Worm (Caenorhabditis elegans) whole organism, young adult: ENCODE data around the gene btb-8.

Experiments
- C17E4.6 ChIP-seq: fragments of 200-800 bp; sonication (Bioruptor generic); IDR thresholded peaks from 2 replicates; pipeline ENCODE4 v1.3.6; 2022; ENCODE audit warnings: missing genetic modification reagents, missing genetic modification characterization, missing compliant biosample characterization
- F49E8.2 ChIP-seq: sonication (generic microtip); optimal IDR thresholded peaks from 3 replicates; lab custom pipeline; 2017; ENCODE audit warnings: missing genetic modification characterization, mild to moderate bottlenecking, missing compliant biosample characterization, antibody characterized with exemption, moderate library complexity; ENCODE audit not compliant: insufficient read depth
- F57A8.1 ChIP-seq: fragments of 200-800 bp; sonication (Bioruptor generic); optimal IDR thresholded peaks from 2 replicates; lab custom pipeline; 2018; ENCODE audit warnings: mild to moderate bottlenecking, missing genetic modification characterization, moderate library complexity, missing compliant biosample characterization
- F57C9.4 ChIP-seq: sonication (generic microtip); optimal IDR thresholded peaks from 2 replicates; lab custom pipeline; 2017; ENCODE audit warnings: mild to moderate bottlenecking, missing genetic modification characterization, missing compliant biosample characterization
- Y53F4B.3 ChIP-seq: fragments of 200-800 bp; sonication (Bioruptor generic); IDR thresholded peaks from 2 replicates; pipeline ENCODE4 v1.3.6; 2022; ENCODE audit warnings: missing genetic modification reagents, missing genetic modification characterization, missing compliant biosample characterization
- aptf-2 ChIP-seq: fragments of 200-800 bp; sonication (Bioruptor generic); conservative IDR thresholded peaks from 2 replicates; pipeline ENCODE4 v1.3.6; 2022; ENCODE audit warnings: missing genetic modification reagents, missing genetic modification characterization, missing compliant biosample characterization
- aptf-3 ChIP-seq: fragments of 200-800 bp; sonication (Bioruptor generic); IDR thresholded peaks from 2 replicates; pipeline ENCODE4 v1.3.6; 2022; ENCODE audit warnings: missing genetic modification characterization, missing compliant biosample characterization
- attf-5 ChIP-seq: fragments of 200-800 bp; sonication (Bioruptor generic); optimal IDR thresholded peaks from 2 replicates; lab custom pipeline; 2018; ENCODE audit warnings: mild to moderate bottlenecking, missing genetic modification characterization, missing compliant biosample characterization
- bed-1 ChIP-seq: fragments of 200-800 bp; sonication (Bioruptor generic); IDR thresholded peaks from 2 replicates; pipeline ENCODE4 v1.3.6; 2022; ENCODE audit warnings: missing genetic modification reagents, missing genetic modification characterization, missing compliant biosample characterization
- ceh-91 ChIP-seq: fragments of 200-800 bp; sonication (Bioruptor generic); IDR thresholded peaks from 2 replicates; pipeline ENCODE4 v1.3.6; 2022; ENCODE audit warnings: missing genetic modification reagents, missing genetic modification characterization, missing compliant biosample characterization
- die-1 ChIP-seq: sonication (generic microtip); optimal IDR thresholded peaks from 2 replicates; lab custom pipeline; 2016; ENCODE audit warnings: missing genotype, mild to moderate bottlenecking, missing genetic modification characterization, missing compliant biosample characterization
- dpff-1 ChIP-seq: sonication (generic microtip); optimal IDR thresholded peaks from 2 replicates; lab custom pipeline; 2017; ENCODE audit warnings: mild to moderate bottlenecking, missing genetic modification characterization, missing compliant biosample characterization
- efl-1 ChIP-seq: fragments of 150-350 bp; optimal IDR thresholded peaks from 2 replicates; lab custom pipeline; 2014; ENCODE audit warnings: missing biosample characterization, missing genetic modification reagents, missing genetic modification characterization
- him-1 ChIP-seq: sonication (generic microtip); optimal IDR thresholded peaks from 2 replicates; lab custom pipeline; 2016; ENCODE audit warnings: missing genotype, missing genetic modification reagents, missing genetic modification characterization, missing compliant biosample characterization
- hrde-1 ChIP-seq: sonication (generic microtip); optimal IDR thresholded peaks from 2 replicates; lab custom pipeline; 2016; ENCODE audit warnings: missing genetic modification characterization, mild to moderate bottlenecking, missing compliant biosample characterization, moderate library complexity, missing genotype, missing genetic modification reagents, borderline replicate concordance
- lin-54 ChIP-seq: fragments of 200-800 bp; sonication (Bioruptor generic); optimal IDR thresholded peaks from 2 replicates; lab custom pipeline; 2018; ENCODE audit warnings: mild to moderate bottlenecking, missing genetic modification characterization, missing compliant biosample characterization
- lsl-1 ChIP-seq: fragments of 200-800 bp; sonication (Bioruptor generic); optimal IDR thresholded peaks from 2 replicates; lab custom pipeline; 2018; ENCODE audit warnings: mild to moderate bottlenecking, missing genetic modification characterization, moderate library complexity, missing compliant biosample characterization
- madf-3 ChIP-seq: fragments of 200-800 bp; sonication (Bioruptor generic); IDR thresholded peaks from 2 replicates; pipeline ENCODE4 v1.3.6; 2022; ENCODE audit warnings: missing genetic modification reagents, missing genetic modification characterization, missing compliant biosample characterization
- madf-6 ChIP-seq: fragments of 200-800 bp; sonication (Bioruptor generic); IDR thresholded peaks from 2 replicates; pipeline ENCODE4 v1.3.6; 2022; ENCODE audit warnings: missing genetic modification reagents, missing genetic modification characterization, missing compliant biosample characterization
- madf-8 ChIP-seq: fragments of 200-800 bp; sonication (Bioruptor generic); conservative IDR thresholded peaks from 2 replicates; pipeline ENCODE4 v1.3.6; 2022; ENCODE audit warnings: missing genetic modification reagents, missing genetic modification characterization, missing compliant biosample characterization
- mcd-1 ChIP-seq: fragments of 200-800 bp; sonication (Bioruptor generic); IDR thresholded peaks from 2 replicates; pipeline ENCODE4 v1.3.6; 2022; ENCODE audit warnings: missing genetic modification reagents, missing genetic modification characterization, missing compliant biosample characterization
- rcor-1 ChIP-seq: fragments of 200-800 bp; sonication (Bioruptor generic); IDR thresholded peaks from 2 replicates; pipeline ENCODE4 v1.3.6; 2022; ENCODE audit warnings: missing genetic modification reagents, missing genetic modification characterization, missing compliant biosample characterization
- repo-1 ChIP-seq: sonication (generic microtip); optimal IDR thresholded peaks from 2 replicates; lab custom pipeline; 2017; ENCODE audit warnings: mild to moderate bottlenecking, missing genetic modification characterization, missing compliant biosample characterization
- sdz-38 ChIP-seq: sonication (generic microtip); optimal IDR thresholded peaks from 2 replicates; lab custom pipeline; 2016; ENCODE audit warnings: missing genotype, missing genetic modification characterization, missing compliant biosample characterization
- snpc-4 ChIP-seq, 5 experiments: fragments of 150-350 bp in 1 of 5; sonication (generic microtip) in 4 of 5; optimal IDR thresholded peaks; 2 replicates each; lab custom pipeline; 2014 to 2018; ENCODE audit warnings: missing genetic modification characterization in 5 of 5, missing biosample characterization in 3 of 5, antibody characterized with exemption in 2 of 5, mild to moderate bottlenecking in 2 of 5, missing compliant biosample characterization in 2 of 5, missing genotype in 2 of 5, moderate library complexity in 2 of 5, missing genetic modification reagents in 1 of 5
- sptf-2 ChIP-seq: fragments of 200-800 bp; sonication (Bioruptor generic); optimal IDR thresholded peaks from 2 replicates; lab custom pipeline; 2018; ENCODE audit warnings: mild to moderate bottlenecking, missing genetic modification characterization, missing compliant biosample characterization
- tlf-1 ChIP-seq: fragments of 200-800 bp; sonication (Bioruptor generic); optimal IDR thresholded peaks from 2 replicates; lab custom pipeline; 2018; ENCODE audit warnings: mild to moderate bottlenecking, missing genetic modification characterization, missing compliant biosample characterization
- xnd-1 ChIP-seq: sonication (generic microtip); optimal IDR thresholded peaks from 2 replicates; lab custom pipeline; 2016; ENCODE audit warnings: missing genotype, missing genetic modification reagents, missing genetic modification characterization, missing compliant biosample characterization
- ztf-26 ChIP-seq: sonication (generic microtip); optimal IDR thresholded peaks from 2 replicates; lab custom pipeline; 2017; ENCODE audit warnings: missing genetic modification characterization, missing compliant biosample characterization
- ztf-28 ChIP-seq: fragments of 200-800 bp; sonication (Bioruptor generic); IDR thresholded peaks from 2 replicates; pipeline ENCODE4 v1.3.6; 2022; ENCODE audit warnings: missing genetic modification reagents, missing genetic modification characterization, missing compliant biosample characterization
- ztf-6 ChIP-seq: fragments of 200-800 bp; sonication (Bioruptor generic); IDR thresholded peaks from 2 replicates; pipeline ENCODE4 v1.3.6; 2022; ENCODE audit warnings: missing genetic modification reagents, missing genetic modification characterization, missing compliant biosample characterization

btb-8 gene

DNA sequence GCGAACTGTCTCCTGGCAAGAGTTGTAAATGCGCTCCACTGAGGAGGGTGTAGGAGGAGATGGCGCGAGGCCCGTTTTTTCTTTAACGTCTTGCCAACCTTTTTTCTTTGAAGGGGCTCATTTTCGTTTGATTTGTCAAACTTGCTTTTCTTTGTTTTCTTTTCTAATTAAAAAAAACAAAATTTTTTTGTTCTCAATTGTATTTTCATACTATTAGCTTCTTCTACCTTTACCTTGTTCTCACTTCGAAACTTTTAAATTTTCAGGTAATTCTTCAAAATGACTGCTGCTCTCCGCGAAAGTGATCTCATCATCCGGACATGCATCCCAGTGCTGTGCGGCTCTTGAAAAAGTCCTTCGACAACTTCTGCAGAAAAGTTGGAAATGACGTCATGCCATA lies 12.6 kb upstream of the btb-8 start, which contains the start of gene fbxa-184:
TSS of gene fbxa-184 (plus strand) at position 301 of the 400 bp plus-strand sequence.
- TF ChIP-seq Y53F4B.3 (GFP tag; lab: Robert Waterston, UW), result no peak
- TF ChIP-seq aptf-2 (GFP tag; lab: Robert Waterston, UW), result peak; percentile 81
- TF ChIP-seq repo-1 (tag; lab: Kevin White, UChicago), result no peak

DNA sequence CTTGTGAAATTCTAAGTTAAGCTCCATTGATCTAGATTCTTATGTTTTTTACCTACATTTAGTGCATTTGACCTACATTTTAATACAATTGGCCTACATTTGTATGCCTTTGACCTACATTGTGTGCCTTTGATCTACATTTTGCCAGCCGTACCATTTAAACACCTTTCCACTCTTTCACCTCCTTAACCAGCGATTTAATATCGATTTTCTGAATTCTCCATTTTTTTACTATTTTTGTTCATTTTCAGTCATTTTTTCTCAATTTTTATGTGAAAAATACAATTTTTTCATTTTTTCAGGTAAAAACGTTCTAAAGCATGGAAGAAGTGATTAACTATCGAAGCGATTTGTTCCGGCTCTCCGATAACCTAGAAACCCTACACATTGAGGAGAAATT lies 9.6 kb upstream of the btb-8 start, which contains the start of gene btb-7:
TSS of gene btb-7 (plus strand) at position 301 of the 400 bp plus-strand sequence.
- peak; percentile 47 for TF ChIP-seq efl-1 (GFP tag; lab: Kevin White, UChicago)
- TF ChIP-seq F49E8.2 (tag; lab: Kevin White, UChicago), result no peak

DNA sequence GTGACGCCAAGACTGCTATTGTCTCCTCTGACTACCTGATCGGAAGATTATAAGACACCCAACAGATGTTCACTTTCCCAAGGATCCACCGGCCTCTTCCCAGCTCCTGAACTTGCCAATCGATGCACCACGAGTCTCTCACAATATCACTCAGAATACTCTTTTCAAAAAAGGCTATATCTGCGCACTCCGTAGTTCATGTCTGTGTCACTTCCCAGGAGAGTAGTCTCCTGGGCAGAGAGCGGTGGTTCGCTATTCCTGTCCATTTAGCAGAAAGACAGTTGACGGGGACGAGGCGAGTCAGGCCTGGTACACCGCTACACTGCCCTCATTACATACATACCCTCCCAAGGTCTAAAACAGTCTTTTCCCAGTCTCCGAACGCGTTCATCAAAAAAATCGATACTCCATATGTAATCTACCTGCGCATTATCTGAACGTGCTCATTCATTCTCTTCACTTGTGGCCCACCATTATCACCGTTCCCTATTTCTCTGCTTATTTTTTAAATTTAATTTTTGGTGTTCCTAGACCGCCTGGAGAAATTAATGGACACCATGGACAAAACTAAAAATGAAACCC lies 7.7 kb upstream of the btb-8 start, which contains the start of gene btb-6:
TSS of gene btb-6 (plus strand) at position 532 of the 582 bp plus-strand sequence.
- TF ChIP-seq dpff-1 (tag; lab: Kevin White, UChicago) (no peak), him-1 (tag; lab: Kevin White, UChicago) (no peak), bed-1 (GFP tag; lab: Robert Waterston, UW) (0 out of 2 replicates have a peak, but pooled peaks have one; percentile 47), ceh-91 (no peak), aptf-2 (GFP tag; lab: Robert Waterston, UW) (peak; percentile 97), ztf-28 (GFP tag; lab: Robert Waterston, UW) (no peak), sptf-2 (no peak), mcd-1 (no peak), madf-6 (GFP tag; lab: Robert Waterston, UW) (no peak), aptf-3 (GFP tag; lab: Robert Waterston, UW) (peak; percentile 87; the same call in 1 of the 2 replicates), die-1 (tag; lab: Kevin White, UChicago) (no peak), rcor-1 (GFP tag; lab: Robert Waterston, UW) (no peak), hrde-1 (tag; lab: Kevin White, UChicago) (no peak)

DNA sequence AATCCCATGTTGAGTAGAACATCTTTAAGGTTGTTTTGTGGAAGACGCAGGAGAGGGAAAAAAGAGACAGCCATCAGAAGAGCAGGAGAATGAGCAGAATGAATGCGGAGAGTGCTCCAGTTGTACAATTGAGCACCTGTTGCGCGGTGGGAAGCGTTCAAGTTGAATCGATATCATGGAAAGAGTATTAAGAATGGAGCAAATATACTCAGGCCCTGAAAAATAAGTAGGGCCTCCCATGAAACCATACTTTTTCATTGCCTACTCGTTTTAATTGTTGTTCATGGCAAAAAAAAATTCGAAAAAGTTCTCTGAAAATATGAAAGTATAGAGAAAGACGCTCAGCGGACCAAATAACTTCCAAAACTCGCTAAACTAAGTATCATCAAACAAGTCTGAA lies 3.4 kb upstream of the btb-8 start, which contains the start of gene fbxb-48:
TSS of gene fbxb-48 (minus strand) at position 101 of the 400 bp plus-strand sequence.
- no peak for TF ChIP-seq mcd-1
- no peak for TF ChIP-seq F57C9.4 (tag; lab: Kevin White, UChicago)

DNA sequence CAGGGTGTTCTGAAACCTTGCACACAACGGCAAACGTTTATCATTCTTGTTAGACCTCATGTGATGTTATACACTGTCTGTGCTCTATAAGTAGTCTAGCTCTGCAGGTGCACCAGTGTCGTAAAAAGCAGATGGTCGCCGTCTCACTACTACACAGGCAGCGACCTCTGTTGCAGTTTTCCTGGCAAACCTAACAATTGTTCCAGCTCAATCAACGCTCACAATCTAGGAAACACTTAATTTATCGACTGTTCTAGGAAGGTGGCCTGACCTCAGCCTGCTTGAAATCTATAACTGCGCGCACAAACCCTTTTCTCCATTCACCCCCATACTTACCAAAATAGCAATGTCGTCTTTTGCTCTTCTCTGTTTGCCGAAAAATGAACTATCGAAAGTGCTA lies 1.7 kb downstream of the btb-8 start, which contains the start of gene fbxb-11:
TSS of gene fbxb-11 (plus strand) at position 301 of the 400 bp plus-strand sequence.
- TF ChIP-seq lsl-1, result no peak
- no peak for TF ChIP-seq snpc-4 (GFP tag; optimal IDR thresholded peaks at IDR 0.05; lab: Kevin White, UChicago)
- no peak for TF ChIP-seq snpc-4 (tag; optimal IDR thresholded peaks at IDR 0.05; lab: Kevin White, UChicago)
- no peak for TF ChIP-seq F57A8.1 (GFP tag; lab: Kevin White, UChicago)
- no peak for TF ChIP-seq sdz-38 (tag; lab: Kevin White, UChicago)
- TF ChIP-seq attf-5 (GFP tag; lab: Kevin White, UChicago), result no peak
- no peak for TF ChIP-seq bed-1 (GFP tag; lab: Robert Waterston, UW)
- no peak for TF ChIP-seq Y53F4B.3 (GFP tag; lab: Robert Waterston, UW)
- TF ChIP-seq madf-3 (GFP tag; lab: Robert Waterston, UW), result no peak
- no peak for TF ChIP-seq hrde-1 (tag; lab: Kevin White, UChicago)
- no peak for TF ChIP-seq ztf-6 (GFP tag; lab: Robert Waterston, UW)
- TF ChIP-seq madf-8, result no peak
- no peak for TF ChIP-seq die-1 (tag; lab: Kevin White, UChicago)
- TF ChIP-seq xnd-1, result no peak
- no peak for TF ChIP-seq tlf-1 (GFP tag; lab: Kevin White, UChicago)
- TF ChIP-seq madf-6 (GFP tag; lab: Robert Waterston, UW), result no peak
- no peak for TF ChIP-seq repo-1 (tag; lab: Kevin White, UChicago)
- no peak for TF ChIP-seq C17E4.6
- no peak for TF ChIP-seq lin-54 (GFP tag; lab: Kevin White, UChicago)
- no peak for TF ChIP-seq ztf-26 (tag; lab: Kevin White, UChicago)
- TF ChIP-seq, all 124 proteins: peak for 0
